Fruit fly (Drosophila melanogaster): ENCODE results near the gene Sgs3.

dm6 chr3L:11489489-11489888 lies 22.5 kb upstream of the Sgs3 start:
- no peak for TF ChIP-seq CG2889 (GFP tag; IDR thresholded peaks at IDR 0.05)
- no peak for TF ChIP-seq CG4730 (GFP tag; IDR thresholded peaks at IDR 0.05)
- TF ChIP-seq PHDP (tag; optimal IDR thresholded peaks at IDR 0.05): no peak
- no peak for TF ChIP-seq Mrtf (GFP tag; IDR thresholded peaks at IDR 0.05)
- TF ChIP-seq nerfin-2 (GFP tag; IDR thresholded peaks at IDR 0.05; ENCODE audit: partially characterized antibody): no peak

Data from whole organism, embryonic.